Worm (Caenorhabditis elegans) whole organism, early embryonic: ENCODE results near the gene bli-5.

ENCODE experiments used
- B0310.2 ChIP-seq: sonication (generic microtip); optimal IDR thresholded peaks from 2 replicates; lab custom pipeline; 2016; ENCODE audit warnings: mild to moderate bottlenecking, missing genetic modification characterization, missing compliant biosample characterization
- F13C5.2 ChIP-seq: sonication (generic microtip); optimal IDR thresholded peaks from 2 replicates; lab custom pipeline; 2017; ENCODE audit warnings: mild to moderate bottlenecking, missing genetic modification characterization, inconsistent platforms, missing compliant biosample characterization
- aly-1 ChIP-seq: sonication (generic microtip); optimal IDR thresholded peaks from 2 replicates; lab custom pipeline; 2016; ENCODE audit warnings: missing genetic modification characterization, missing compliant biosample characterization
- ama-1 ChIP-seq: fragments of 150-350 bp; optimal IDR thresholded peaks from 2 replicates; lab custom pipeline; 2014
- ceh-13 ChIP-seq: fragments of 200-800 bp; sonication (Bioruptor generic); optimal IDR thresholded peaks from 2 replicates; lab custom pipeline; 2018; ENCODE audit warnings: mild to moderate bottlenecking, missing genetic modification characterization, missing compliant biosample characterization
- ceh-36 ChIP-seq: sonication (generic microtip); optimal IDR thresholded peaks from 2 replicates; lab custom pipeline; 2016; ENCODE audit warnings: missing genetic modification characterization, inconsistent platforms, missing compliant biosample characterization
- flt-1 ChIP-seq: fragments of 200-800 bp; sonication (Bioruptor generic); IDR thresholded peaks from 2 replicates; pipeline ENCODE4 v1.3.6; 2022; ENCODE audit warnings: missing genetic modification characterization, missing compliant biosample characterization
- hmbx-1 ChIP-seq: sonication (generic microtip); optimal IDR thresholded peaks from 2 replicates; lab custom pipeline; 2016; ENCODE audit warnings: mild to moderate bottlenecking, missing genetic modification characterization, missing compliant biosample characterization
- hmg-4 ChIP-seq: fragments of 200-800 bp; sonication (Bioruptor generic); optimal IDR thresholded peaks from 2 replicates; lab custom pipeline; 2018; ENCODE audit warnings: mild to moderate bottlenecking, missing genetic modification characterization, missing compliant biosample characterization
- pes-1 ChIP-seq: fragments of 200-800 bp; sonication (Bioruptor generic); IDR thresholded peaks from 2 replicates; pipeline ENCODE4 v1.3.6; 2022; ENCODE audit warnings: missing genetic modification reagents, missing genetic modification characterization, missing compliant biosample characterization
- scrt-1 ChIP-seq: fragments of 200-800 bp; sonication (Bioruptor generic); IDR thresholded peaks from 2 replicates; pipeline ENCODE4 v1.3.6; 2022; ENCODE audit warnings: missing genetic modification characterization, missing compliant biosample characterization
- tbx-11 ChIP-seq: fragments of 200-800 bp; sonication (Bioruptor generic); IDR thresholded peaks from 2 replicates; pipeline ENCODE4 v1.3.6; 2022; ENCODE audit warnings: missing genetic modification characterization, missing compliant biosample characterization
- tbx-37 ChIP-seq: fragments of 200-800 bp; sonication (Bioruptor generic); conservative IDR thresholded peaks from 2 replicates; pipeline ENCODE4 v1.3.6; 2022; ENCODE audit warnings: missing genetic modification reagents, missing genetic modification characterization, missing compliant biosample characterization
- tra-4 ChIP-seq: sonication (generic microtip); optimal IDR thresholded peaks from 2 replicates; lab custom pipeline; 2017; ENCODE audit warnings: missing genetic modification characterization, missing compliant biosample characterization

DNA sequence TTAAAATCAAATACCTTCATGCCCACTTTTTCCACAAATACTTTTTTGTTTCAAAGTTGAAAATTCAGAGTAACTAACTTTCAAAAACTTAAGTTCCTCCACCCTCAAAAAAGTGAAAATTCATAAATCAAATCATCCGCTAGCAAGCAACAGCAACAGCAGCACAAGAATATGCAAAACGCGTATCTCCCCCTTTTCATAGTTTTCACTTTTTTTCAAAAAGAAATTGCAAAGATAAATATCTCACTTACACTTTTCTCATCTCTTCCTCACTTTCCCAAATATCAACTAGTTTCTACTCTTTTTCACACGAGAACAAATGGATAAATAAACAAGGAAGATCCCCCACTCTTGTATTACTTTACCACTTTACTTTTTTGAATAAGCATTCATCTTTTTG lies 47.9 kb downstream of the bli-5 start:
- TF ChIP-seq tbx-37 (GFP tag; lab: Robert Waterston, UW) (no peak), ceh-36 (no peak), ama-1 (lab: Kevin White, UChicago) (no peak), scrt-1 (GFP tag; lab: Robert Waterston, UW) (no peak), pes-1 (GFP tag; lab: Robert Waterston, UW) (no peak), tra-4 (tag; lab: Kevin White, UChicago) (no peak), flt-1 (GFP tag; lab: Robert Waterston, UW) (no peak), hmg-4 (GFP tag; lab: Kevin White, UChicago) (no peak), ceh-13 (no peak), F13C5.2 (tag; lab: Kevin White, UChicago) (no peak), aly-1 (tag; lab: Kevin White, UChicago) (no peak), B0310.2 (tag; lab: Kevin White, UChicago) (no peak), tbx-11 (GFP tag; lab: Robert Waterston, UW) (no peak), hmbx-1 (tag; lab: Kevin White, UChicago) (no peak)
